Worm (Caenorhabditis elegans) whole organism, L4 larva: ENCODE measurements around the gene Y39G8B.10.

Source experiments
- ama-1 ChIP-seq: fragments of 150-350 bp; optimal IDR thresholded peaks from 2 replicates; lab custom pipeline; 2014; ENCODE audit warnings: inconsistent platforms, mixed read lengths
- ceh-44 ChIP-seq: fragments of 200-800 bp; sonication (Bioruptor generic); IDR thresholded peaks from 2 replicates; pipeline ENCODE4 v1.3.6; 2022; ENCODE audit warnings: missing genetic modification reagents, missing genetic modification characterization, missing compliant biosample characterization
- duxl-1 ChIP-seq: sonication (generic microtip); optimal IDR thresholded peaks from 2 replicates; lab custom pipeline; 2016; ENCODE audit warnings: mild to moderate bottlenecking, missing genetic modification characterization, moderate library complexity, missing compliant biosample characterization; ENCODE audit not compliant: poor library complexity
- fos-1 ChIP-seq: fragments of 150-350 bp; optimal IDR thresholded peaks from 2 replicates; lab custom pipeline; 2014; ENCODE audit warnings: missing biosample characterization, missing genetic modification characterization
- lin-38 ChIP-seq: fragments of 200-800 bp; sonication (Bioruptor generic); IDR thresholded peaks from 2 replicates; pipeline ENCODE4 v1.3.6; 2022; ENCODE audit warnings: missing genetic modification reagents, missing genetic modification characterization, missing compliant biosample characterization
- nhr-102 ChIP-seq: sonication (generic microtip); optimal IDR thresholded peaks from 2 replicates; lab custom pipeline; 2016; ENCODE audit warnings: mild to moderate bottlenecking, missing genetic modification characterization, moderate library complexity, missing compliant biosample characterization

- TF ChIP-seq lin-38 (GFP tag; lab: Robert Waterston, UW) (no peak), nhr-102 (tag; lab: Kevin White, UChicago) (no peak), ama-1 (lab: Kevin White, UChicago) (no peak), duxl-1 (tag; lab: Kevin White, UChicago) (no peak), fos-1 (tag; lab: Kevin White, UChicago) (no peak), ceh-44 (GFP tag; lab: Robert Waterston, UW) (no peak)
Measured at ce11 chrII:13945527-13945926, 37.4 kb downstream of the Y39G8B.10 start.
